Fruit fly (Drosophila melanogaster): ENCODE results near the gene PolG1.

DNA sequence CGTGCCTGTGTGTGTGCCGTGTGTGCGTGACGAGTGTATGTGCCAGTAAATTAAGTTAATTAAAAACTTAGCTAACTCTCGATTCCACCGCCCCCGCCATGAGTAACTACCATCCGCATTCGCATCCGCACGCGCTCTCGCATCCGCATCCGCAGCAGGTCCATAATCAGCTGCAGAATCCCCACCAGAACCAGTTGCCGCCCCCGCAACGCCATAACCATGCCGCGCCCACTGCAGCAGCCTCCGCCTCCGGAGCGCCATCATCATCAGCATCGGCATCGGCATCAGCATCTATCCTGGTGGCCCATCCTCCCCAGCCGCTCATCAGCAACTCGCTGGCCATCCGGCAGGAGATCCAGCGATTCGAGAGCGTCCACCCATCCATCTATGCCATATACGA is 8.4 kb upstream of the PolG1 start:
- TF ChIP-seq EcR (GFP tag; optimal IDR thresholded peaks at IDR 0.05) = no peak
- TF ChIP-seq pan (optimal IDR thresholded peaks at IDR 0.05) = no peak
